Fruit fly (Drosophila melanogaster) S2 (cell line): ENCODE results near the gene Pdf.

Source experiments
- CG8478 ChIP-seq: fragments of >200 bp; optimal IDR thresholded peaks from 2 replicates; lab custom pipeline; 2018
- CTCF ChIP-seq, 2 experiments: fragments of >200 bp; optimal IDR thresholded peaks; 2 replicates each; lab custom pipeline; 2018

dm6 chr3R:26432526-26432925 lies 23.4 kb downstream of the Pdf start:
- TF ChIP-seq CTCF (optimal IDR thresholded peaks at IDR 0.05; lab: Kevin White, UChicago) (peak; percentile 72 to 78), CG8478 (lab: Kevin White, UChicago) (no peak)
